Worm (Caenorhabditis elegans): ENCODE measurements around the gene dhs-7.
A peak's percentile ranks its signal among the peaks of the same experiment; 100 is the strongest.

Gene dhs-7

DNA sequence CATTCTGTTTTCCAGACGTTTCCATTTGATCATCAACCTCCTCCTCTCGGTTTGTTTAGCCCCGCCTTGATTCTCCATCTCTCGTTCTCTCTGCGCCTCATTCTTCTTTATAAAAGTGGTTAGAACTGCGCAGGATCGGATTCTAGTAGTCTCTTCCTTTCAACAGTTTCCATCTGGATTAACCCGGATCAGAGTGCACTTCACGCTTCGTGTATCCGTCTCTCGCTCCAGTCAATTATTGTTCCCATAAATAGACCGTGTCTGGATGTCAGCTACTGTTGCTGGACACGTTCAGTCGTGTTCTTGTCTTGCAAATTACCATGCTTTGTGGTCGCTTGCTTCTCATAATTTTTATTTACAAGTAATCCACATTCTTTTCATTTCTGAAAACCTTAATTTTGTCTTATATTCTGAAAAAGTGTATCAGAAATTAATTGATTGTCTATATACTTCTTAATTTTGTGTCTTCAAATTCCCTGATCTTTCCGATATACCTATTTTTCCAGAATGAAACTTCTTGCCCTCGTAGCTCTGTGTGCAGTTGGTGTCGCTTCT is 20.5 kb upstream of the dhs-7 start, which contains the start of gene F32A5.4:
Gene F32A5.4, plus strand, starts transcription at position 505 of the 555 bp plus-strand sequence.
- TF ChIP-seq lin-14 (GFP tag; optimal IDR thresholded peaks at IDR 0.05) (peak; percentile 22), egl-27 (tag; optimal IDR thresholded peaks at IDR 0.05) (no peak), ztf-11 (tag; optimal IDR thresholded peaks at IDR 0.05) (no peak), mep-1 (tag; optimal IDR thresholded peaks at IDR 0.05) (peak; percentile 4), grh-1 (GFP tag; IDR thresholded peaks at IDR 0.05) (peak; percentile 38), blmp-1 (tag; optimal IDR thresholded peaks at IDR 0.05) (peak; percentile 40), ama-1 (optimal IDR thresholded peaks at IDR 0.05) (peak; percentile 6), nhr-71 (tag; optimal IDR thresholded peaks at IDR 0.05) (peak; percentile 4), nhr-20 (tag; optimal IDR thresholded peaks at IDR 0.05) (peak; percentile 17), pqm-1 (tag; optimal IDR thresholded peaks at IDR 0.05) (no peak), nhr-85 (tag) (peak; percentile 69), swsn-7 (tag; optimal IDR thresholded peaks at IDR 0.05) (peak; percentile 19), efl-1 (optimal IDR thresholded peaks at IDR 0.05) (no peak), efl-1 (GFP tag; optimal IDR thresholded peaks at IDR 0.05 in 1 of 2) (peak in 1 of 2 experiments; percentile 75)

DNA sequence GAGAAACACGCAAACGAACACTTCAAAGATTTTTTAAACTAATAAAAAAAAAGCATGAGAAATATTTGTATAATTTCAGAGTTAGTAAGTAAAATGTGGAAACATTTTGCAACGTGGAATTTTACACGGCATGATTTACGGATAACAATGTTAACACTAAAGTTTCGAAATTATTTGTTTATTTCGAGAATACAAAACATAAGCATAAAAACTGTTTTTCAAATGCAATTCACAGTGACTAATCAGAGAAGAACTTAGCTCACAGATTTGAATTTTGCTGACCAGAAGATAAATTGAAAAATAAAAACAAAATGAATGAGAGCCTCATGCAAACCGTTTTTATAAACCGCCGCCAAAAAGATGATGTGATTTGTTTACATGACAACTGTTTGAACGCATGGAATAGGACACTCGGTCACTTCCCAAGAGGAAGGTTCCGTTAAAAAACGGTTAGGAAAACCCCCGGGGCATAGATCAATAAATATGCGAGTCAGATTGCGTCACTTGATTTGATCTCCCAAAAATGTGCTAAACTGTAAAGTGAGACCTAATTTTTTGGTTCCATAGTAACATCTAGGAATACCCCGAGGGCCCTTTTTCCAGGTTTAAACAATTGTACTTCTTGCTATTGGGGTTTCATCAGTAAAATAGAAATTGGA is 17.7 kb upstream of the dhs-7 start, which contains the start of gene clh-3:
Gene clh-3, minus strand, starts transcription at position 51 of the 659 bp plus-strand sequence.
- TF ChIP-seq mab-9 (GFP tag; IDR thresholded peaks at IDR 0.05) (no peak), fkh-8 (tag; optimal IDR thresholded peaks at IDR 0.05) (no peak), hlh-17 (GFP tag; optimal IDR thresholded peaks at IDR 0.05; ENCODE audit: borderline replicate concordance) (no peak)

DNA sequence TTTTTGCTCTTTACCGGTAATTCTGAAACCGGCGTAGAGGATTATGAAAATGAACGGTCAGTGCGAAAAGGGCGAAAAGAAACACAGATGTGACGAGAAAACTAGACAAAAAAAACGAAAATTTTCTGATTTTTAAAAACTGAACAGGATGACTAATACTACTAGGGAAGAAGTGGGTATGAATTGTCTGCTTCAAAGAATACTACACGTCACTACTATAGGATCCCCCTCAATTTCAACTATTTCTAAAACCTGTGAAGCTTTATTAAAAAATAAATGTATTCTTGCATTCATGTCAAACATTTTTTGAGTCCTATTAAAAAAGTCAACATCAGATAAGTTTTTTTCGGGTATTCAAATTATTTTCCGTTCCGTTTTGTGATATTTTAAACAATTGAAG is 15.8 kb upstream of the dhs-7 start:
- TF ChIP-seq fkh-8 (tag; optimal IDR thresholded peaks at IDR 0.05) (no peak), mep-1 (tag; optimal IDR thresholded peaks at IDR 0.05) (no peak), nhr-11 (tag; optimal IDR thresholded peaks at IDR 0.05) (no peak), lsy-2 (tag; optimal IDR thresholded peaks at IDR 0.05) (no peak), mab-9 (GFP tag; IDR thresholded peaks at IDR 0.05) (no peak), ets-5 (GFP tag; IDR thresholded peaks at IDR 0.05) (no peak), nhr-85 (tag) (no peak), ceh-88 (GFP tag; IDR thresholded peaks at IDR 0.05) (no peak), nhr-71 (tag; optimal IDR thresholded peaks at IDR 0.05) (no peak), elt-2 (tag; optimal IDR thresholded peaks at IDR 0.05) (no peak), ceh-82 (tag; optimal IDR thresholded peaks at IDR 0.05) (no peak), nhr-28 (tag; optimal IDR thresholded peaks at IDR 0.05) (no peak), nhr-20 (tag; optimal IDR thresholded peaks at IDR 0.05) (no peak), ceh-8 (GFP tag; optimal IDR thresholded peaks at IDR 0.05) (no peak), aly-2 (tag; optimal IDR thresholded peaks at IDR 0.05) (no peak)

DNA sequence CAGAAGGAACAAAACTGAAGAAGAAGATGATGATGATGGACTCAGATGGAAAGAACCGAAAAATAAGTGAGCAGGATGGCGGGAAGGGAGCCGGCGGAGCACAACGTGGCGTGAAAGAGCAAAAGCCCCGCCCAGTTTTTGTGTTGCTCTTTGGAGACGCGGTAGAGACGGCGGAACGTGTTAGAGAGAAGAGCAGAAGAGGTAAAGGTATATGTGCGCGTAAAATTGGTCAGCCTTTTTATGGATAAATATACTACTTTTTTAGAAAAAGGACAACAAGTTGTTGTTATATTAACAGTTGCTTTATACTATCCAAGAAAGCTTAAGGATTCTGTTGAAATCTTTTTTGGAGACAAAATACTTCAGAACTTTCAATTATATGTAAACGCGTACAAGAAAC is 8.8 kb upstream of the dhs-7 start, which contains the start of gene E04F6.10:
Gene E04F6.10, minus strand, starts transcription at position 101 of the 400 bp plus-strand sequence.
- TF ChIP-seq skn-1 (tag; optimal IDR thresholded peaks at IDR 0.05) (no peak), sox-4 (tag; optimal IDR thresholded peaks at IDR 0.05) (no peak), ceh-8 (GFP tag; optimal IDR thresholded peaks at IDR 0.05) (no peak), lin-13 (GFP tag; optimal IDR thresholded peaks at IDR 0.05) (no peak), Y116A8C.19 (tag; optimal IDR thresholded peaks at IDR 0.05; ENCODE audit: borderline replicate concordance) (no peak), mep-1 (tag; optimal IDR thresholded peaks at IDR 0.05) (no peak), tbx-2 (tag; optimal IDR thresholded peaks at IDR 0.05) (no peak), xbp-1 (tag; optimal IDR thresholded peaks at IDR 0.05) (no peak)

DNA sequence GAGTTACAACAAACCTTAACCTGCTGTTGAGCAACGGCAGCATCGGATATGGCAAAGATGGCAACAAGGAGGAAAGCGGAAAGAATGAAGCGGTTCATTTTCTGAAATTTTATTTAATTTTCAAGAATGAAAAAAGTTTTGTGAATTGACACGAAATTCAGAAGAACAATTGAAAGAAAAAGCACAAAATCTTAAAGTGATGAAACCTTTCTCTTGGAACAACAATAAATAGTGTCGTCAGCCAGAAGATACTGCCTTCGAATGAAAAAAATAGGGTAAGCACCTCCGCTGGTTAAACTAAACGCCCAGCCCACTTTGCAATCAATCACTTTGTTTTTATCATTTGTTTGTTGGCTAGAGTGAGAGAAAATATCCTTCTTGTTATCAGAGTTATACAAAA is 3.8 kb upstream of the dhs-7 start, which contains the start of gene E04F6.9:
Gene E04F6.9, minus strand, starts transcription at position 101 of the 400 bp plus-strand sequence.
- TF ChIP-seq pqm-1 (tag; optimal IDR thresholded peaks at IDR 0.05) (no peak), nhr-12 (tag; optimal IDR thresholded peaks at IDR 0.05) (no peak), swsn-7 (tag; optimal IDR thresholded peaks at IDR 0.05) (no peak), fkh-10 (GFP tag; optimal IDR thresholded peaks at IDR 0.05) (no peak), unc-62 (GFP tag; optimal IDR thresholded peaks at IDR 0.05) (no peak), ces-1 (GFP tag; optimal IDR thresholded peaks at IDR 0.05) (no peak), mab-9 (GFP tag; IDR thresholded peaks at IDR 0.05) (no peak), ceh-63 (GFP tag; optimal IDR thresholded peaks at IDR 0.05) (no peak), unc-30 (tag; optimal IDR thresholded peaks at IDR 0.05) (no peak), rnt-1 (tag; optimal IDR thresholded peaks at IDR 0.05) (no peak), aly-2 (tag; optimal IDR thresholded peaks at IDR 0.05) (no peak), sptf-1 (tag; optimal IDR thresholded peaks at IDR 0.05) (no peak), elt-3 (tag; optimal IDR thresholded peaks at IDR 0.05) (no peak)

All from whole organism, L1 larva.